Fruit fly (Drosophila melanogaster) whole organism: Measurements from ENCODE around the gene Rok.

Experiments
- CG8478 ChIP-seq: fragments of >200 bp; optimal IDR thresholded peaks from 2 replicates; lab custom pipeline; 2018; ENCODE audit warnings: inconsistent platforms
- Dll ChIP-seq: fragments of >200 bp; optimal IDR thresholded peaks from 2 replicates; lab custom pipeline; 2017
- EcR ChIP-seq, 2 experiments: fragments of >200 bp; optimal IDR thresholded peaks; 2 replicates each; lab custom pipeline; 2017; ENCODE audit warnings: missing biosample characterization in 2 of 2, missing genetic modification characterization in 2 of 2, missing genetic modification reagents in 2 of 2
- pan ChIP-seq: fragments of >200 bp; optimal IDR thresholded peaks from 2 replicates; lab custom pipeline; 2017
- psq ChIP-seq: fragments of >200 bp; optimal IDR thresholded peaks from 2 replicates; lab custom pipeline; 2017
- usp ChIP-seq: fragments of >200 bp; optimal IDR thresholded peaks from 2 replicates; lab custom pipeline; 2017; ENCODE audit warnings: missing biosample characterization, missing genetic modification characterization, mixed read lengths

The Rok gene

DNA sequence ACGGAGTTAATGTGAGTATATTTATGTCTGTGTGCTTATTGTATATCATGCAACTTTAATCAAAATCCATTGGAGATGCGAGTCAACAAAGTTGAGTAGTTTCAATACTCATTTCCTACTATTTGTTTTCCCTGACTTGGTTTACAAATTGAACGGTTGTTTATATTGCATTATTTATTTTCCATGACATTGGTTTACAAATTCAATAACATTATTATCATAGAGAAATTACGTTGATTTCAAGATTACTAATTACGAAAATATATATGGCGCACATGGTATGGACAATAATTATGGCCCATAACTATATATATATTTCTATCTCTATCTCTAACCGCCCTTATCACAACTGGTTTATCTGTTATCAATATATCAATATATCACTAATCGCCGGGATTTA lies 23.4 kb upstream of the Rok start:
- TF ChIP-seq CG8478 (lab: Kevin White, UChicago) (no peak), Dll (lab: Kevin White, UChicago) (no peak), usp (GFP tag; lab: Kevin White, UChicago) (no peak), psq (lab: Kevin White, UChicago) (no peak), EcR (GFP tag; optimal IDR thresholded peaks at IDR 0.05; lab: Kevin White, UChicago) (no peak), pan (lab: Kevin White, UChicago) (no peak)

DNA sequence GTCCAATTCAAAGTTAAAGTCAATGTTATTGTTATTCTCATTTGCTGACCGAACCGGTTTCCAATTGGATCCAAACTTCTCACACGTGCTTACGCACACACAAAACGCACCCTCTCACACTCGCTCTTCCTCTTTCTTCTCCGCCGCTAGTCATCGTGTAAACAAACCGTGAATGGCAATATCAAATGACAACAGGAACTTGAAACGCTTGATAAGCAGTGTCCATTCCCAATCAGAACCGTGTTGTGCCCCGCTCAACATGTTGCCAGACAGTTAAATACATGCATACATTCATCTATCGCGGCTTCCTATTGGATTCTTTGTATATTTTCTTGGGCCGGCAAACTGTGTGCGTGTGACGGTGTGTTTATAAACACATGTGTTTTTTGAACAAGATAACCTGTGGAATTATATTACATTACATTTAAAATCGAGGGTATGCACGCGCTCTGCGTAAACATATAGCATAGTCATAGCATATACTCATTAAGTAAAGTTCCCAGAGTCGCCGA lies 18.6 kb upstream of the Rok start:
- TF ChIP-seq pan (lab: Kevin White, UChicago) (no peak), psq (lab: Kevin White, UChicago) (no peak), usp (GFP tag; lab: Kevin White, UChicago) (no peak), CG8478 (lab: Kevin White, UChicago) (no peak), Dll (lab: Kevin White, UChicago) (no peak), EcR (GFP tag; optimal IDR thresholded peaks at IDR 0.05; lab: Kevin White, UChicago) (no peak)

dm6 chrX:16654931-16655409 lies 17.8 kb upstream of the Rok start, which contains the start of the genes Nemp and r:
Gene Nemp (minus strand): TSS chrX:16655015.
Gene r (plus strand): TSS chrX:16655359.
- no peak for TF ChIP-seq EcR (GFP tag; optimal IDR thresholded peaks at IDR 0.05; lab: Kevin White, UChicago)
- TF ChIP-seq pan (lab: Kevin White, UChicago), result no peak
- no peak for TF ChIP-seq CG8478 (lab: Kevin White, UChicago)
- no peak for TF ChIP-seq Dll (lab: Kevin White, UChicago)
- no peak for TF ChIP-seq psq (lab: Kevin White, UChicago)
- no peak for TF ChIP-seq usp (GFP tag; lab: Kevin White, UChicago)

DNA sequence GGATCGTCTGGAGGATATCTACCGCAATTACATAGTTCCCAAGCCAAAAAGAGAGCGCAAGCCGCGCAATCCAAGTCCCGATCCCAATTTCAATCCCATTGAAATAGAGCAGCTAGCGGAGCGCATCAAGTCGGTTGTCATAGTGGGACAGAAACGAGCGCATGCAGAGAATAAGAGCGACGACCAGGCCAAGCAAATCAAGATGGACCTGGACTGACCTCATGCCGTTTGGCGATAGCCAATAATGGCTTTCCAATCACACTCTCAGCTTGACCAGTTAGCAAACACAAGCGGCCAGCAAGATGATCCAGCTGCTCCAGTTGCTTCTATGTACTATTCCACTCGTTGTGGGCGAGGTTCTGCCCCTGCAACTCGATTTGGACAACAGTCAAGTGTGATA lies 14.4 kb upstream of the Rok start:
- TF ChIP-seq usp (GFP tag; lab: Kevin White, UChicago) (no peak), Dll (lab: Kevin White, UChicago) (no peak), psq (lab: Kevin White, UChicago) (no peak), EcR (GFP tag; optimal IDR thresholded peaks at IDR 0.05; lab: Kevin White, UChicago) (no peak), CG8478 (lab: Kevin White, UChicago) (no peak), pan (lab: Kevin White, UChicago) (no peak)

- TF ChIP-seq pan (lab: Kevin White, UChicago) (no peak), usp (GFP tag; lab: Kevin White, UChicago) (no peak), EcR (GFP tag; optimal IDR thresholded peaks at IDR 0.05; lab: Kevin White, UChicago) (no peak)
These were observed 13.9 kb upstream of the Rok start, which contains the start of the genes CG32573 and CG42512 for dm6 chrX:16651098-16651497. Gene CG32573 (plus strand): TSS chrX:16651376. Gene CG42512 (plus strand): TSS chrX:16651376.

- TF ChIP-seq usp (GFP tag; lab: Kevin White, UChicago) (no peak), pan (lab: Kevin White, UChicago) (no peak), psq (lab: Kevin White, UChicago) (no peak), CG8478 (lab: Kevin White, UChicago) (no peak)
These were observed 13.2 kb upstream of the Rok start for dm6 chrX:16650078-16651063.

DNA sequence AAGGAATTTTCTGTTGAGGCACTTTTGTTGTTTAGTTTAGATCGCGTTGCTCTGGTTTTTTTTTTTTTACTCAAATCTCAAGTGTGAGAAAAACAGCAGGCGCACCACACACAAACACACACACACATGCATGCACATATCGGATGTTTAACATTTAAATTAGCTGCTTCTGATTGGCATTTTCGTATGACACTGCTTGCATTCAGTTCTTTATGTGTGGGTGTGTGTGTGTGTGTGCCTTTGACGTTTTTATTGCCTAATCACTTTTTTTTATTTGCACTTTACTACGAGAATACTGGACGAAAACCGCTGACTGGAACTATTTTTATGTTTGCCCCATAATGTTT lies 11.2 kb upstream of the Rok start:
- TF ChIP-seq CG8478 (lab: Kevin White, UChicago) (no peak), Dll (lab: Kevin White, UChicago) (no peak), usp (GFP tag; lab: Kevin White, UChicago) (no peak), pan (lab: Kevin White, UChicago) (no peak), EcR (GFP tag; optimal IDR thresholded peaks at IDR 0.05; lab: Kevin White, UChicago) (no peak), psq (lab: Kevin White, UChicago) (no peak)

DNA sequence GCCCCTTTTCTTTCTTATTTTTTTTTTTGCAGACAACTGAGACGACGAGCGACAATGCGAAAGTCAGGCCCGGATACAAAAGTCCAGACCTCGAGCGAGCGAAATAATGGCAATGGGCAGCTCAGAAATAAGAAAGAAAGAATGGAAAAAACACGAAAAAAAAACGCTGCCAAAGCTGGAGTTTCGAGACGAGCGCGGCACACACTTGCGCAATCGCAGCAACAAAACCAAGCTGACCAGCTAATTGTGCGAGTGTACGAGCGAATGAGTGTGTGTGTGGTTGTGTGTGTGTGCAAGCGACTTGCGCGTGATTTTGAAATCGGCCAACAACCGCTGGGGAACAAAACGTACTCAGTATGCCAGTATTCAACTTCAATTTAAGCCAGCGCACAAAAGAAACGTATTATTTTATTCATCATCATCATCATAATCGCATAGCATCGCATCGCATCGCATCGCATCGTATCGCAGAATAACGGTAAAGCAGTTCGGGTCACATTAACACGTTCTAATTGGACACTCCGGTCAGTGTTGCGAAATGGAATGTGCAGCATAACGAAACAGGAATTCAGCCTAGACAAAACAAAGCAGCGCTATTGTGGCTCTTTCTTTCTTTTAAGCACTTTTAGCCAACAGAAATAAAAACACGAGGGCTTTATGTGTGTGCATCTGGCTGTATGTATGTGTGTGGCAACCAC lies 10.7 kb upstream of the Rok start:
- TF ChIP-seq CG8478 (lab: Kevin White, UChicago) (no peak), psq (lab: Kevin White, UChicago) (no peak), EcR (GFP tag; optimal IDR thresholded peaks at IDR 0.05; lab: Kevin White, UChicago) (no peak), pan (lab: Kevin White, UChicago) (no peak), Dll (lab: Kevin White, UChicago) (no peak), usp (GFP tag; lab: Kevin White, UChicago) (no peak)

- TF ChIP-seq pan (lab: Kevin White, UChicago) (no peak), psq (lab: Kevin White, UChicago) (no peak), usp (GFP tag; lab: Kevin White, UChicago) (no peak), EcR (GFP tag; optimal IDR thresholded peaks at IDR 0.05; lab: Kevin White, UChicago) (no peak), CG8478 (lab: Kevin White, UChicago) (no peak), Dll (lab: Kevin White, UChicago) (no peak)
These were observed 9.9 kb upstream of the Rok start for dm6 chrX:16647092-16647632.

DNA sequence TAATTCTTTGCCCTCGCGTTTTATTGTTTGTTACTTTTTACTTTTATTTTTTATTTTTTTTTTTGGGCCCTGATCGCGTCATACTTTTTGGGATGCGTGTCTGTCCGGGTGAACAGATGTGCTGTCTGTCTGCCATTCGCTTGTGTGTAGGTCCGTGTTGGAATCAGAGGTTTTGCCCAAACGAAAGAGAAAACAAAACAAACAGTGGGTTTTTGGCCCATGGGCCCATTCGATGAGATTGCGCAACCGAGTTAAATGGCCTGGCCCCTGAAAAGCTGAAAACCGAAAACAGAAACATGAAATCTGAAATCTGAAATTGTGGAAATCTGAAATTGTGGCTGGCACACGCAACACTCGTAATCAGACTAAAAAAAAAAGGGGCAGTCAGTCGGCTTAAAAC lies 8.3 kb upstream of the Rok start:
- no peak for TF ChIP-seq EcR (GFP tag; optimal IDR thresholded peaks at IDR 0.05; lab: Kevin White, UChicago)
- no peak for TF ChIP-seq usp (GFP tag; lab: Kevin White, UChicago)
- no peak for TF ChIP-seq Dll (lab: Kevin White, UChicago)
- TF ChIP-seq CG8478 (lab: Kevin White, UChicago), result no peak
- no peak for TF ChIP-seq pan (lab: Kevin White, UChicago)
- TF ChIP-seq psq (lab: Kevin White, UChicago), result no peak
